Worm (Caenorhabditis elegans) whole organism, young adult: ENCODE data around the gene chil-25.

Experiments
- ets-4 ChIP-seq: fragments of 200-800 bp; sonication (Bioruptor generic); optimal IDR thresholded peaks from 2 replicates; lab custom pipeline; 2018; ENCODE audit warnings: mild to moderate bottlenecking, missing genetic modification characterization, missing compliant biosample characterization
- tbx-9 ChIP-seq: sonication (generic microtip); optimal IDR thresholded peaks from 2 replicates; lab custom pipeline; 2016; ENCODE audit warnings: borderline replicate concordance, missing genetic modification characterization, inconsistent platforms, missing compliant biosample characterization

- TF ChIP-seq tbx-9 (no peak), ets-4 (GFP tag; lab: Kevin White, UChicago) (peak; percentile 59)
Measured at ce11 chrII:9500926-9501325, 26.7 kb upstream of the chil-25 start.
